Fruit fly (Drosophila melanogaster): ENCODE results near the gene p130CAS.

The p130CAS gene

DNA sequence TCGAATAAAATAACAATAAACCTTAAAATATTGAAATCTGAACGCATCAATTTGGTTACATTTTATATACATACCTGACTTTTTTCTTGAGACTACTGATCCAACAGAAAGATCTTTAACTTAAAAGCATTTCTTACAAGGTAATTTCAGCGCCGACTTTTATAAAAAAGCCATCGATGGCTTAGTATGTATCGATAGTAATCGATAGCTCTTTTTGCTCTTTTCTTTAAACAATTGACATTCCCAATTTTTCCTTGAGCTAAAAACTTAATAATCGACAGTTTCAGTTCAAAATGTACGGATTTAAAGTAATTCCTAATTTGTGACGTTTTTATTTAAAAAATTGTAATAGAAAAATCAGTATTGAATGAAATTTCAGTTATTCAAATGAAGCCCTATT, 21.8 kb downstream of the p130CAS start (continued):
- no peak for TF ChIP-seq CG8388 (GFP tag; optimal IDR thresholded peaks at IDR 0.05)
- TF ChIP-seq Antp (GFP tag; optimal IDR thresholded peaks at IDR 0.05) = no peak
- TF ChIP-seq CG18599 (GFP tag; optimal IDR thresholded peaks at IDR 0.05) = no peak
- no peak for TF ChIP-seq CG1529 (GFP tag; optimal IDR thresholded peaks at IDR 0.05)
- peak; percentile 90 for TF ChIP-seq Dref (GFP tag; IDR thresholded peaks at IDR 0.05)
- no peak for TF ChIP-seq gem (tag; optimal IDR thresholded peaks at IDR 0.05)
- TF ChIP-seq exex (tag; optimal IDR thresholded peaks at IDR 0.05) = no peak
- peak; percentile 91 for TF ChIP-seq sna (GFP tag; IDR thresholded peaks at IDR 0.05; ENCODE audit: partially characterized antibody)
- TF ChIP-seq Hr51 (GFP tag; optimal IDR thresholded peaks at IDR 0.05) = no peak
- TF ChIP-seq Nf-YC (tag; optimal IDR thresholded peaks at IDR 0.05) = peak; percentile 21
- TF ChIP-seq Chrac-16 (GFP tag; optimal IDR thresholded peaks at IDR 0.05) = no peak
- no peak for TF ChIP-seq CG43689 (GFP tag; IDR thresholded peaks at IDR 0.05)
- no peak for TF ChIP-seq CG31388 (GFP tag; optimal IDR thresholded peaks at IDR 0.05)
- no peak for TF ChIP-seq Dfd (GFP tag; optimal IDR thresholded peaks at IDR 0.05)
- peak; percentile 85 for TF ChIP-seq nerfin-2 (GFP tag; IDR thresholded peaks at IDR 0.05; ENCODE audit: partially characterized antibody)
- TF ChIP-seq dmrt11E (tag; optimal IDR thresholded peaks at IDR 0.05) = no peak
- no peak for TF ChIP-seq CG3726 (GFP tag; IDR thresholded peaks at IDR 0.05)
- TF ChIP-seq Xbp1 (GFP tag; optimal IDR thresholded peaks at IDR 0.05) = no peak
- TF ChIP-seq abd-A (tag; optimal IDR thresholded peaks at IDR 0.05) = no peak
- TF ChIP-seq Jarid2 (GFP tag; optimal IDR thresholded peaks at IDR 0.05) = no peak
- TF ChIP-seq CG7928 (GFP tag; optimal IDR thresholded peaks at IDR 0.05) = no peak
- peak; percentile 68 for TF ChIP-seq CG2129 (GFP tag; IDR thresholded peaks at IDR 0.05; ENCODE audit: partially characterized antibody)
- no peak for TF ChIP-seq chinmo (GFP tag; IDR thresholded peaks at IDR 0.05; ENCODE audit: partially characterized antibody)
- TF ChIP-seq corto (GFP tag; optimal IDR thresholded peaks at IDR 0.05) = no peak
- TF ChIP-seq Ada2b (GFP tag; IDR thresholded peaks at IDR 0.05) = no peak
- no peak for TF ChIP-seq rib (GFP tag; IDR thresholded peaks at IDR 0.05)
- peak; percentile 49 for TF ChIP-seq Ets97D (GFP tag; optimal IDR thresholded peaks at IDR 0.05)
- no peak for TF ChIP-seq CG7271 (tag; optimal IDR thresholded peaks at IDR 0.05)
- TF ChIP-seq ci (GFP tag; IDR thresholded peaks at IDR 0.05) = no peak
- peak; percentile 92 for TF ChIP-seq Opbp (GFP tag; IDR thresholded peaks at IDR 0.05; ENCODE audit: partially characterized antibody)
- TF ChIP-seq CG12219 (GFP tag; optimal IDR thresholded peaks at IDR 0.05) = no peak
- no peak for TF ChIP-seq zfh1 (GFP tag; IDR thresholded peaks at IDR 0.05)
- peak; percentile 67 for TF ChIP-seq trem (tag; optimal IDR thresholded peaks at IDR 0.05)
- no peak for TF ChIP-seq dimm (GFP tag; IDR thresholded peaks at IDR 0.05)
- TF ChIP-seq CG1832 (GFP tag; optimal IDR thresholded peaks at IDR 0.05) = no peak
- TF ChIP-seq nerfin-1 (tag; optimal IDR thresholded peaks at IDR 0.05) = no peak
- peak; percentile 21 for TF ChIP-seq HmgZ (tag; optimal IDR thresholded peaks at IDR 0.05)
- TF ChIP-seq CG6272 (GFP tag; IDR thresholded peaks at IDR 0.05) = no peak
- no peak for TF ChIP-seq salm (tag; optimal IDR thresholded peaks at IDR 0.05)
- TF ChIP-seq Rfx (GFP tag; IDR thresholded peaks at IDR 0.05) = no peak
- no peak for TF ChIP-seq Ptx1 (GFP tag; IDR thresholded peaks at IDR 0.05)
- peak; percentile 80 for TF ChIP-seq CG16813 (GFP tag; IDR thresholded peaks at IDR 0.05; ENCODE audit: partially characterized antibody)
- no peak for TF ChIP-seq CG32532 (GFP tag; IDR thresholded peaks at IDR 0.05)
- no peak for TF ChIP-seq Tbp (GFP tag; optimal IDR thresholded peaks at IDR 0.05)
- TF ChIP-seq unc-4 (GFP tag; IDR thresholded peaks at IDR 0.05; ENCODE audit: partially characterized antibody) = peak; percentile 93
- no peak for TF ChIP-seq CG13123 (GFP tag; optimal IDR thresholded peaks at IDR 0.05)
- peak; percentile 83; the same call in 2 of the 3 replicates for TF ChIP-seq zen2 (GFP tag; IDR thresholded peaks at IDR 0.05; ENCODE audit: partially characterized antibody)
- TF ChIP-seq yki (optimal IDR thresholded peaks at IDR 0.05) = no peak
- no peak for TF ChIP-seq CG6854 (GFP tag; optimal IDR thresholded peaks at IDR 0.05)
- no peak for TF ChIP-seq Asciz (GFP tag; optimal IDR thresholded peaks at IDR 0.05)
- TF ChIP-seq Ets65A (GFP tag) = no peak

Data from whole organism, embryonic.